Worm (Caenorhabditis elegans) whole organism, young adult: ENCODE data around the gene ceh-83.

ENCODE experiments used
- B0261.1 ChIP-seq: sonication (generic microtip); optimal IDR thresholded peaks from 2 replicates; lab custom pipeline; 2016; ENCODE audit warnings: mild to moderate bottlenecking, missing genetic modification characterization, moderate library complexity, missing compliant biosample characterization
- F33H1.4 ChIP-seq: fragments of 200-800 bp; sonication (Bioruptor generic); IDR thresholded peaks from 2 replicates; pipeline ENCODE4 v1.3.6; 2022; ENCODE audit warnings: missing genetic modification reagents, missing genetic modification characterization, missing compliant biosample characterization
- athp-1 ChIP-seq: sonication (generic microtip); optimal IDR thresholded peaks from 2 replicates; lab custom pipeline; 2017; ENCODE audit warnings: mild to moderate bottlenecking, missing genetic modification characterization, missing compliant biosample characterization
- dpff-1 ChIP-seq: sonication (generic microtip); optimal IDR thresholded peaks from 2 replicates; lab custom pipeline; 2017; ENCODE audit warnings: mild to moderate bottlenecking, missing genetic modification characterization, missing compliant biosample characterization
- ekl-4 ChIP-seq: fragments of 200-800 bp; sonication (Bioruptor generic); IDR thresholded peaks from 2 replicates; pipeline ENCODE4 v1.3.6; 2022; ENCODE audit warnings: missing genetic modification reagents, missing genetic modification characterization, missing compliant biosample characterization
- ets-4 ChIP-seq: fragments of 200-800 bp; sonication (Bioruptor generic); optimal IDR thresholded peaks from 2 replicates; lab custom pipeline; 2018; ENCODE audit warnings: mild to moderate bottlenecking, missing genetic modification characterization, missing compliant biosample characterization
- snpc-4 ChIP-seq, 5 experiments: fragments of 150-350 bp in 1 of 5; sonication (generic microtip) in 4 of 5; optimal IDR thresholded peaks; 2 replicates each; lab custom pipeline; 2014 to 2018; ENCODE audit warnings: missing genetic modification characterization in 5 of 5, missing biosample characterization in 3 of 5, antibody characterized with exemption in 2 of 5, mild to moderate bottlenecking in 2 of 5, missing compliant biosample characterization in 2 of 5, missing genotype in 2 of 5, moderate library complexity in 2 of 5, missing genetic modification reagents in 1 of 5
- xnd-1 ChIP-seq: sonication (generic microtip); optimal IDR thresholded peaks from 2 replicates; lab custom pipeline; 2016; ENCODE audit warnings: missing genotype, missing genetic modification reagents, missing genetic modification characterization, missing compliant biosample characterization
- ztf-25 ChIP-seq: fragments of 200-800 bp; sonication (Bioruptor generic); IDR thresholded peaks from 2 replicates; pipeline ENCODE4 v1.3.6; 2022; ENCODE audit warnings: missing genetic modification reagents, missing genetic modification characterization, missing compliant biosample characterization

DNA sequence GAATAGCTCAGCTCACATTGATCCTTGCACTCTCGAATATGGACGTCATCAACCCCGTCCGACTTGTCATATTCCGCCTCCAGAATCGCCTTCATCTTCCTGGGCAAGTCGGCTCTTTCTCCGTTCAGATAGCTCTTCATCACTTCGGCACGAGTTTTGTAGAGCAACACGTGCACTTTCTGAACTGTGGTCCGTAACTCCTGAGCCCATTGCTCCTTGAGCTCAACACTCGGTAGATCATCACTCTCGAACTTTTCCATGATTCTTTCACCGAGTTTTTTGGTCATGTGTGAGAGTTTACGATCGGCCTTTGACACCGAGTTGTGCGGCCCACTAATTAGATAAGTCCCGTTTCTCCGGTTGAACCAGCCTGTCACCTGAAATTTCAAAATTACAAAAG is 1.2 kb downstream of the ceh-83 start:
- TF ChIP-seq B0261.1 (tag; lab: Kevin White, UChicago) (no peak), snpc-4 (GFP tag; optimal IDR thresholded peaks at IDR 0.05; lab: Kevin White, UChicago) (no peak), snpc-4 (tag; optimal IDR thresholded peaks at IDR 0.05; lab: Kevin White, UChicago) (no peak), F33H1.4 (no peak), athp-1 (tag; lab: Kevin White, UChicago) (no peak), ztf-25 (GFP tag; lab: Robert Waterston, UW) (no peak), dpff-1 (no peak), xnd-1 (tag; lab: Kevin White, UChicago) (no peak), ekl-4 (GFP tag; lab: Robert Waterston, UW) (no peak), ets-4 (GFP tag; lab: Kevin White, UChicago) (no peak)
